Worm (Caenorhabditis elegans): ENCODE measurements around the gene srd-17.
A peak's percentile ranks its signal among the peaks of the same experiment; 100 is the strongest.

Gene srd-17

DNA sequence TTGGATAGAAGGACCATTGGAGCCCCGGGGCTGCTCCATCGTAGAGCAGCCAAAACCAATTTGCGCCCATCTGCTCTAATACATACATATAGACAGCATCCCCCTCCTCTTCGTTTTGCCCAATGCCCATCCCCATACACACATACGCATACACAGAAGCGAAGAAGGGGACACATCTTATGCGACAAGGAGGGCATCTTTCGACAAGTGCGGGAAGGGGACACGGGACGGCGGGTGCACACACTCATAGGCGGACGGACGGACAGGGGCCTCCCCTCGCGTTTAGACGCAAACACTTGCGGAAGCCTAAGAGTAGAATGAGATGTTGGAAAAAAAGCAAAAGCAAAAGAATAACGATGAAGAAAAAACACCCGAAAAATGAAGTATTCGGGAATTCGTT is 36.1 kb downstream of the srd-17 start:
- TF ChIP-seq ama-1 (optimal IDR thresholded peaks at IDR 0.05) (no peak), aly-1 (tag; optimal IDR thresholded peaks at IDR 0.05) (peak; percentile 77), hnd-1 (tag; optimal IDR thresholded peaks at IDR 0.05) (no peak), tra-4 (tag; optimal IDR thresholded peaks at IDR 0.05) (no peak), hmg-4 (GFP tag; optimal IDR thresholded peaks at IDR 0.05) (peak; percentile 95), tbx-11 (GFP tag; IDR thresholded peaks at IDR 0.05) (0 out of 2 replicates have a peak, but pooled peaks have one; percentile 55), B0310.2 (tag; optimal IDR thresholded peaks at IDR 0.05) (no peak), ets-7 (tag; optimal IDR thresholded peaks at IDR 0.05) (peak; percentile 9), pes-1 (GFP tag; IDR thresholded peaks at IDR 0.05) (0 out of 2 replicates have a peak, but pooled peaks have one; percentile 46), hmbx-1 (tag; optimal IDR thresholded peaks at IDR 0.05) (no peak), tbx-37 (GFP tag; conservative IDR thresholded peaks at IDR 0.05) (peak; percentile 28; the same call in 1 of the 2 replicates), scrt-1 (GFP tag; IDR thresholded peaks at IDR 0.05) (0 out of 2 replicates have a peak, but pooled peaks have one; percentile 45), ceh-36 (tag; optimal IDR thresholded peaks at IDR 0.05) (peak; percentile 30), F13C5.2 (tag; optimal IDR thresholded peaks at IDR 0.05) (peak; percentile 76), sea-1 (GFP tag; conservative IDR thresholded peaks at IDR 0.05) (peak; percentile 70; the same call in 1 of the 2 replicates), ceh-13 (GFP tag; optimal IDR thresholded peaks at IDR 0.05) (no peak), flt-1 (GFP tag; IDR thresholded peaks at IDR 0.05) (peak; percentile 59; the same call in 1 of the 2 replicates)

DNA sequence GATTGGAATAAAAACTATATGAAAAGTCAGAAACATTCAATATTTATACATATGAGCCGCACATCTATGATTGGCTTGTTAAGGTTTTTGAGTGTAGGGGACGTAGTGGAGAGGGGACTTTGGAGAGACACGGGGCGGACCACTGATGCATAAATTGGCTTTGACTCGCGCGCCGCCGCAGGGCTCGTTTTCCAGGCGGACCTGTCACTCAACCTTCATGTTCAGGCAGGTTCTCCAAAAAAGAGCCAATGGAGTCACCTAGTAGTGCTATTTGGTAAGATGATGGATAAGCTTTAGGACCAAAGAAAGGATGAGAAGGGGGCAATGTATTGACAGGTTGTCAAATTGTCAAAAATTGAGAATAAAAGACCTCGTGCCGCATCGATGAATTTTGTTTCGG is 37.5 kb downstream of the srd-17 start:
- no peak for TF ChIP-seq scrt-1 (GFP tag; IDR thresholded peaks at IDR 0.05)

DNA sequence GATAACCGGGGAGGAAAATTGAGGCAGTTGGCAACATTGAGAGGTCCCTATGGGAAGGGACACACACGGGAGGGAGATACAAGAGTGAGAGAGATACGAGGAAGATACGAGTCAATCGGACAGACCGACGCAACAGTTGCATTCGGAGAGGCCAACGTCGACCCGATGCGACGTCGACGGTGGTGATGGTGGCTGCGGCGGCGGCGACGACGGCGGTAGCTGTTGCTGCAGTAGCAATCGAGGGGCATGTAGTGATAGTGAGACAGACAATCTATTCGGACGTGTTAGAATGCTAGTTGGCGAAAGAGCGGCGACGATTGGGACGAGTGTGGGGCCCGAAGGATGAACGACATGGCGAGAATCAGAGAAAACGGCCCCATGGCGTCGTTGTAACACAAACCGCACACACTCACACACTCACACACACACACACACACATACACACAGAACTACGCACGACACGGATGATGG is 39.1 kb downstream of the srd-17 start:
- TF ChIP-seq hmbx-1 (tag; optimal IDR thresholded peaks at IDR 0.05) (no peak), sea-1 (GFP tag; conservative IDR thresholded peaks at IDR 0.05) (0 out of 2 replicates have a peak, but pooled peaks have one; percentile 17), ceh-36 (tag; optimal IDR thresholded peaks at IDR 0.05) (no peak), F13C5.2 (tag; optimal IDR thresholded peaks at IDR 0.05) (no peak), aly-1 (tag; optimal IDR thresholded peaks at IDR 0.05) (peak; percentile 34), hmg-4 (GFP tag; optimal IDR thresholded peaks at IDR 0.05) (peak; percentile 72), ets-7 (tag; optimal IDR thresholded peaks at IDR 0.05) (no peak), hnd-1 (tag; optimal IDR thresholded peaks at IDR 0.05) (no peak), tbx-11 (GFP tag; IDR thresholded peaks at IDR 0.05) (no peak), ceh-13 (GFP tag; optimal IDR thresholded peaks at IDR 0.05) (no peak), pes-1 (GFP tag; IDR thresholded peaks at IDR 0.05) (no peak), flt-1 (GFP tag; IDR thresholded peaks at IDR 0.05) (no peak), ama-1 (optimal IDR thresholded peaks at IDR 0.05) (no peak), scrt-1 (GFP tag; IDR thresholded peaks at IDR 0.05) (no peak), B0310.2 (tag; optimal IDR thresholded peaks at IDR 0.05) (peak; percentile 13), tbx-37 (GFP tag; conservative IDR thresholded peaks at IDR 0.05) (no peak), tra-4 (tag; optimal IDR thresholded peaks at IDR 0.05) (no peak)

DNA sequence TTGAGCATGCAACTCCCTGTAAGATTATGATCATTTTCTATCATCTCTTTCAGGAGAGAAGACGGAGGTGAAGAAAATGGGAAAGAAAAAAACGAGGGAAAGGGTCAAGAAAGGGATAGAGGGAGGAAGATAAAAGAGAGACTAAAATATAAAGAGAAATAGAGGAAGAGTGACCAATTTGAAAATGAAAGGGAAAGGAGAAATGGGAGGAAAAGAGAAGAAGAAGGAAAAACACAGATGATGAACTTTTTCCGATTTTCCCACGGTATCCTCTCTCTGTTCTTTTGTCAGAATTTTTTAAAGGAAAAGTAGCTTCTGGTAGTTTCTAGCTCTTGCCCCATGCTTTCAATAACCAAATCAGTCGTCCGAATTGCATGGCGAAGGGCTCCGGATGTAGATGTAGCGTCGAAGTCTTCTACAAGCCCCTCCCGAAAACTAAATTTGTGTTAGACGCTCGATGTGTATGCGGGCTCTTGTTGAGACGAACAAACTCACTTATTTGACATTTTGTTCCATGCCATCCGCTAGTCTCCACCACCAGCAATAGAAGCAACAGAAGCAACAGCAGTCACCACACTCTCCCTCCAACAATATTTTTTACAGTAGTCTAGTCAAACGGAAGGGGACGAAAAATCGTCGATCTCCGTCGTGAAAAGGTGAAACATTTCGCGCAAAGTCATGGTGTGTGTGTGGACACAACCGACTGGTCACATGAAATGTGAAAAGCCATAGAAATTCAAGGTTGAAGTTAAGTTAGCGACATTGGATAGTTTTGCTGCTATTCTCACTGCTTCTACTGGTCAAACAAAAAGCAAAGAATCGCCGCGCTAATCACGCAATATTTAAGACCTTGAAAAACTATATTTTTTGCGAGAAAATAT is 40.9 kb downstream of the srd-17 start, which contains the start of gene somi-1:
somi-1 (minus strand) TSS at position 18 of the 881 bp plus-strand sequence.
- TF ChIP-seq B0310.2 (tag; optimal IDR thresholded peaks at IDR 0.05) (no peak), flt-1 (GFP tag; IDR thresholded peaks at IDR 0.05) (no peak), ceh-13 (GFP tag; optimal IDR thresholded peaks at IDR 0.05) (no peak), ceh-36 (tag; optimal IDR thresholded peaks at IDR 0.05) (no peak), tbx-37 (GFP tag; conservative IDR thresholded peaks at IDR 0.05) (peak; percentile 5; the same call in 1 of the 2 replicates), hmbx-1 (tag; optimal IDR thresholded peaks at IDR 0.05) (no peak), sea-1 (GFP tag; conservative IDR thresholded peaks at IDR 0.05) (no peak), tra-4 (tag; optimal IDR thresholded peaks at IDR 0.05) (no peak)

DNA sequence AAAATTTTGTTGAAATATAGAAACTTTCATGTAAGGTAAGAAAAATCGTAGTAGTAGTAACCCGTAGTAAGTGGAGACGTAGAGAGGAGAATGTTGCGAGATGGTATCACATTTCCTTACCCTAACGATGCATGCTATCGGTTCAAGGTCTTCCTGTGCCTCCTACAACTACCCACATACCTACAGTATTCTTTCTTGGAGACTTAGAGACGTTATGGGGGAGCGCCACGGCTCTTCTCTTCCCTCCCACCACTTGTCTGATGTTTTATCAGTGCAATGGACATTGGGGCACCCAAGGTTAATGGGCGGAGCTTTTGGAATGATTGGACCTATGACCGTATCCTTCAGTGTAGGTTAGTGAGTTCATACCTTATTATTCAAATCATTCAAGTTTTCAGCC is 41.6 kb downstream of the srd-17 start:
- no peak for TF ChIP-seq ceh-36 (tag; optimal IDR thresholded peaks at IDR 0.05)
- TF ChIP-seq sea-1 (GFP tag; conservative IDR thresholded peaks at IDR 0.05): no peak
- no peak for TF ChIP-seq hmg-4 (GFP tag; optimal IDR thresholded peaks at IDR 0.05)
- no peak for TF ChIP-seq ama-1 (optimal IDR thresholded peaks at IDR 0.05)
- TF ChIP-seq scrt-1 (GFP tag; IDR thresholded peaks at IDR 0.05): no peak
- no peak for TF ChIP-seq ceh-13 (GFP tag; optimal IDR thresholded peaks at IDR 0.05)
- TF ChIP-seq hnd-1 (tag; optimal IDR thresholded peaks at IDR 0.05): no peak
- TF ChIP-seq B0310.2 (tag; optimal IDR thresholded peaks at IDR 0.05): no peak

DNA sequence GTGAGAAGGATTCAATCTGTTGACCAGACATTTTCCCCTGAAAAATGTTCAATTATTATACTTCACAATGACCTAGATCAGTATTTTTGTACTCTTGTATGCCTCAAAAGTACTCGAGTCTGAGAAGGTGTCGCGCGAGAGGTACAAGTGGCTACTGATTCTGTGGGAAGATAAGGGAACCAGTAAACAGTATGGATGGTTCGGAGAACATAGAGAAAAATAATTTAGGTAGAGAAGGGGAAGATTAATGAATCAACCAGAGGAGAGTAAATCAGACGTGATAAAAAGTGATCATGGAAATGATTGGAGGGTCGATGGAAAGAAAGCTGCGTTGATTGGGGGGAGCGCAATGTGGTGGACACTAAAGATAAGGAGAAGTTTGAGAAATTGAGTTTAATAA is 43.1 kb downstream of the srd-17 start:
- TF ChIP-seq tbx-37 (GFP tag; conservative IDR thresholded peaks at IDR 0.05) (no peak), ceh-36 (tag; optimal IDR thresholded peaks at IDR 0.05) (no peak), hnd-1 (tag; optimal IDR thresholded peaks at IDR 0.05) (no peak), ceh-13 (GFP tag; optimal IDR thresholded peaks at IDR 0.05) (no peak), flt-1 (GFP tag; IDR thresholded peaks at IDR 0.05) (no peak), scrt-1 (GFP tag; IDR thresholded peaks at IDR 0.05) (no peak), B0310.2 (tag; optimal IDR thresholded peaks at IDR 0.05) (no peak), hmbx-1 (tag; optimal IDR thresholded peaks at IDR 0.05) (no peak), pes-1 (GFP tag; IDR thresholded peaks at IDR 0.05) (no peak)

DNA sequence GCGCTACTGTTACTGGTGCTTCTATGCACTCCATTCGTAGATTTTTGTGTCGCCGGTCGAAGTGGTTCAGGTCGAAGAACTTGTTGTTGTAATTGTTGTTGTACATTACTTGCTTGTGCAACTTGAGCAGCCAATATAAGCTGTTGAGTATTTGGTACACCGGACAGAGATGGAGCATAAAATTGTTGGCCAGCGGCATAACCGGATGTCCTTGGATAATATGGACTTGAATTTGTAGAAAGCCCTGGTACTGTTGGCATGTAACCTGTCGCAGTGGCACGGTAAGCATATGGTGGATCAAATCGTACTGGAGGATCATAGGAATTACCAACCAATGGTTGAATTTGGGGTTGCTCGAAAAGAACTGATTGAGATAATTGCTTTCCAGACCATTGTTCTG is 43.6 kb downstream of the srd-17 start:
- TF ChIP-seq B0310.2 (tag; optimal IDR thresholded peaks at IDR 0.05): no peak
- TF ChIP-seq flt-1 (GFP tag; IDR thresholded peaks at IDR 0.05): no peak

DNA sequence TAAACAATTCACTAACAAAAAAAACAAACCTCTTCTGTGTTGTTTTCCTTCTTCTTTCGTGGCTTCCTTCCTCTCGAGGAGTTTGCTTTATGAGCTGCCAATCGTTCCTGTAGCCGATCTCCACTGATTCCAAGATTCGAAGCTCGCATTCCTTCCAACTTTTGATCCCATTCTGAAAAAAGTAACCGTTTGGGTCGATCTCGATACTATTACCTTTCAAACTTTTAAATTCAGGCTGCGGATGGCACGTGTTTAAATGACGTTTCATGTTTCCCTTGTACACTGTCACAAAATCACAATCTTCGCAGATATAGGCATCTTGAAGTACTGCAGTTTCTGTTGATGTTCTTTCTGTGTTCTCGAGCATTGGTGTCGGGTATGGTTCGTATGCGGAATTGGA is 45.0 kb downstream of the srd-17 start:
- TF ChIP-seq ets-7 (tag; optimal IDR thresholded peaks at IDR 0.05) (no peak), scrt-1 (GFP tag; IDR thresholded peaks at IDR 0.05) (no peak), tbx-37 (GFP tag; conservative IDR thresholded peaks at IDR 0.05) (no peak), aly-1 (tag; optimal IDR thresholded peaks at IDR 0.05) (no peak), F13C5.2 (tag; optimal IDR thresholded peaks at IDR 0.05) (no peak), ama-1 (optimal IDR thresholded peaks at IDR 0.05) (no peak), hnd-1 (tag; optimal IDR thresholded peaks at IDR 0.05) (no peak), pes-1 (GFP tag; IDR thresholded peaks at IDR 0.05) (no peak), B0310.2 (tag; optimal IDR thresholded peaks at IDR 0.05) (no peak), tra-4 (tag; optimal IDR thresholded peaks at IDR 0.05) (no peak), tbx-11 (GFP tag; IDR thresholded peaks at IDR 0.05) (no peak), sea-1 (GFP tag; conservative IDR thresholded peaks at IDR 0.05) (no peak), hmg-4 (GFP tag; optimal IDR thresholded peaks at IDR 0.05) (no peak), flt-1 (GFP tag; IDR thresholded peaks at IDR 0.05) (no peak), ceh-36 (tag; optimal IDR thresholded peaks at IDR 0.05) (no peak), hmbx-1 (tag; optimal IDR thresholded peaks at IDR 0.05) (no peak), ceh-13 (GFP tag; optimal IDR thresholded peaks at IDR 0.05) (no peak)

All from whole organism, early embryonic.